Worm (Caenorhabditis elegans): Measurements from ENCODE around the gene unc-44.

unc-44 gene

ce11 chrIV:6049062-6049461 is 73.7 kb downstream of the unc-44 start:
- TF ChIP-seq ztf-11 (tag; optimal IDR thresholded peaks at IDR 0.05), result no peak
- no peak for TF ChIP-seq lsy-2 (tag; optimal IDR thresholded peaks at IDR 0.05)
- TF ChIP-seq nhr-237 (tag; optimal IDR thresholded peaks at IDR 0.05), result no peak
- no peak for TF ChIP-seq tbx-8 (GFP tag; optimal IDR thresholded peaks at IDR 0.05)
- no peak for TF ChIP-seq unc-62 (GFP tag; optimal IDR thresholded peaks at IDR 0.05)
- TF ChIP-seq nhr-2 (tag; optimal IDR thresholded peaks at IDR 0.05), result no peak
- TF ChIP-seq sptf-1 (tag; optimal IDR thresholded peaks at IDR 0.05), result no peak
- TF ChIP-seq blmp-1 (tag; optimal IDR thresholded peaks at IDR 0.05), result no peak
- TF ChIP-seq pha-4 (tag; optimal IDR thresholded peaks at IDR 0.05), result no peak
- no peak for TF ChIP-seq unc-120 (tag; optimal IDR thresholded peaks at IDR 0.05; ENCODE audit: poor library complexity, severe bottlenecking)
- no peak for TF ChIP-seq elt-1 (tag; optimal IDR thresholded peaks at IDR 0.05; ENCODE audit: borderline replicate concordance, insufficient read depth)
- TF ChIP-seq nhr-28 (tag; optimal IDR thresholded peaks at IDR 0.05), result no peak
- TF ChIP-seq snpc-4 (tag; optimal IDR thresholded peaks at IDR 0.05), result no peak

- TF ChIP-seq unc-39 (tag; optimal IDR thresholded peaks at IDR 0.05) (no peak), hlh-1 (tag; optimal IDR thresholded peaks at IDR 0.05) (no peak), mep-1 (tag; optimal IDR thresholded peaks at IDR 0.05) (no peak), snpc-4 (tag; optimal IDR thresholded peaks at IDR 0.05) (no peak), tbx-8 (GFP tag; optimal IDR thresholded peaks at IDR 0.05) (no peak), lin-13 (tag; optimal IDR thresholded peaks at IDR 0.05) (no peak), ces-1 (GFP tag; optimal IDR thresholded peaks at IDR 0.05) (no peak), nhr-12 (tag; optimal IDR thresholded peaks at IDR 0.05) (no peak), lsy-2 (tag; optimal IDR thresholded peaks at IDR 0.05) (no peak)
These were observed 76.5 kb downstream of the unc-44 start for ce11 chrIV:6051884-6052283.

- TF ChIP-seq ces-1 (GFP tag; optimal IDR thresholded peaks at IDR 0.05) (peak; percentile 47), snpc-4 (tag; optimal IDR thresholded peaks at IDR 0.05) (no peak)
These were observed 78.1 kb downstream of the unc-44 start for ce11 chrIV:6053436-6053835.

All from whole organism, mixed stage, embryonic.